Fruit fly (Drosophila melanogaster) whole organism, wandering third instar larva: ENCODE results near the gene CG10730.

Experiments used
- Abd-B ChIP-seq: fragments of >200 bp; optimal IDR thresholded peaks from 2 replicates; lab custom pipeline; 2017; ENCODE audit warnings: missing biosample characterization, missing genetic modification characterization
- CG32264 ChIP-seq: fragments of 200-800 bp; sonication (Bioruptor generic); optimal IDR thresholded peaks from 2 replicates; lab custom pipeline; 2016; ENCODE audit warnings: missing biosample characterization, missing genetic modification characterization
- CG9705 ChIP-seq: fragments of 200-800 bp; sonication (Bioruptor generic); optimal IDR thresholded peaks from 2 replicates; lab custom pipeline; 2018; ENCODE audit warnings: missing biosample characterization, mild to moderate bottlenecking, missing genetic modification characterization
- CrebA ChIP-seq: fragments of 200-800 bp; sonication (Bioruptor generic); optimal IDR thresholded peaks from 2 replicates; lab custom pipeline; 2016; ENCODE audit warnings: missing biosample characterization, mild to moderate bottlenecking, missing genetic modification characterization, borderline replicate concordance
- Dfd ChIP-seq: fragments of >200 bp; optimal IDR thresholded peaks from 2 replicates; lab custom pipeline; 2017; ENCODE audit warnings: missing biosample characterization, missing genetic modification characterization
- Dif ChIP-seq: fragments of 200-275, 200-300 bp; sonication (Bioruptor generic); optimal IDR thresholded peaks from 2 replicates; lab custom pipeline; 2018; ENCODE audit warnings: missing biosample characterization, missing genetic modification characterization; ENCODE audit not compliant: partially characterized antibody
- GATAd ChIP-seq: sonication (Bioruptor generic); optimal IDR thresholded peaks from 2 replicates; lab custom pipeline; 2016; ENCODE audit warnings: missing biosample characterization, missing genetic modification characterization
- HLH106 ChIP-seq: fragments of 200-800 bp; optimal IDR thresholded peaks from 3 replicates; lab custom pipeline; 2019; ENCODE audit warnings: missing biosample characterization, mild to moderate bottlenecking, missing genetic modification characterization, moderate library complexity
- Hnf4 ChIP-seq: fragments of 200-800 bp; sonication (Bioruptor generic); optimal IDR thresholded peaks from 2 replicates; lab custom pipeline; 2016; ENCODE audit warnings: missing biosample characterization, mild to moderate bottlenecking, missing genetic modification characterization
- Hr78 ChIP-seq: fragments of >200 bp; optimal IDR thresholded peaks from 2 replicates; lab custom pipeline; 2017; ENCODE audit warnings: missing biosample characterization, missing genetic modification characterization
- Jra ChIP-seq: sonication (Bioruptor generic); optimal IDR thresholded peaks from 2 replicates; lab custom pipeline; 2016; ENCODE audit warnings: missing biosample characterization, missing genetic modification characterization
- Mio ChIP-seq: sonication (Bioruptor generic); optimal IDR thresholded peaks from 2 replicates; lab custom pipeline; 2016; ENCODE audit warnings: missing biosample characterization, missing genetic modification characterization
- Myc ChIP-seq: fragments of >200 bp; optimal IDR thresholded peaks from 2 replicates; lab custom pipeline; 2017
- N ChIP-seq: fragments of >200 bp; optimal IDR thresholded peaks from 2 replicates; lab custom pipeline; 2018; ENCODE audit warnings: missing biosample characterization, missing external identifiers, missing genetic modification characterization
- OdsH ChIP-seq: fragments of 200-800 bp; sonication (Bioruptor generic); optimal IDR thresholded peaks from 2 replicates; lab custom pipeline; 2016; ENCODE audit warnings: missing biosample characterization, mild to moderate bottlenecking, missing genetic modification characterization
- Rel ChIP-seq, 2 experiments: fragments of 200-800 bp; sonication (Bioruptor generic) in 1 of 2; optimal IDR thresholded peaks; 2 replicates in 1 of 2; 3 replicates in 1 of 2; lab custom pipeline; 2016 to 2019; ENCODE audit warnings: mild to moderate bottlenecking in 2 of 2, missing biosample characterization in 2 of 2, missing genetic modification characterization in 2 of 2, moderate library complexity in 1 of 2
- Sp1 ChIP-seq: fragments of 200-800 bp; sonication (Bioruptor generic); optimal IDR thresholded peaks from 3 replicates; lab custom pipeline; 2019; ENCODE audit warnings: missing biosample characterization, mild to moderate bottlenecking, missing genetic modification characterization, moderate library complexity
- Vsx2 ChIP-seq: fragments of 200-300, 225-300 bp; sonication (Bioruptor generic); optimal IDR thresholded peaks from 2 replicates; lab custom pipeline; 2018; ENCODE audit warnings: missing biosample characterization, missing genetic modification characterization; ENCODE audit not compliant: partially characterized antibody
- br ChIP-seq: fragments of 200-800 bp; sonication (Bioruptor generic); optimal IDR thresholded peaks from 2 replicates; lab custom pipeline; 2016; ENCODE audit warnings: missing biosample characterization, missing genetic modification characterization
- brk ChIP-seq: fragments of 200-800 bp; sonication (Bioruptor generic); optimal IDR thresholded peaks from 2 replicates; lab custom pipeline; 2016; ENCODE audit warnings: missing biosample characterization, mild to moderate bottlenecking, missing genetic modification characterization
- dl ChIP-seq, 2 experiments: fragments of 175-275, 200-275 bp in 1 of 2; fragments of 200-275 bp in 1 of 2; sonication (Bioruptor generic); optimal IDR thresholded peaks; lab custom pipeline; 2018; ENCODE audit warnings: mild to moderate bottlenecking in 2 of 2, missing biosample characterization in 2 of 2, missing genetic modification characterization in 2 of 2, moderate library complexity in 2 of 2; ENCODE audit not compliant: partially characterized antibody in 2 of 2, insufficient read depth in 1 of 2
- dmrt93B ChIP-seq: fragments of 200-800 bp; sonication (Bioruptor generic); optimal IDR thresholded peaks from 2 replicates; lab custom pipeline; 2018; ENCODE audit warnings: missing biosample characterization, mild to moderate bottlenecking, missing genetic modification characterization
- dsf ChIP-seq: sonication (Bioruptor generic); optimal IDR thresholded peaks from 2 replicates; lab custom pipeline; 2016; ENCODE audit warnings: missing biosample characterization, missing genetic modification characterization, borderline replicate concordance
- ey ChIP-seq: fragments of 200-800 bp; sonication (Bioruptor generic); optimal IDR thresholded peaks from 2 replicates; lab custom pipeline; 2016; ENCODE audit warnings: missing biosample characterization, missing genetic modification characterization
- foxo ChIP-seq, 2 experiments: fragments of 200-800 bp; sonication (Bioruptor generic); optimal IDR thresholded peaks; 2 replicates in 1 of 2; 3 replicates in 1 of 2; lab custom pipeline; 2016 to 2017; ENCODE audit warnings: missing biosample characterization in 2 of 2, missing genetic modification characterization in 2 of 2
- fru ChIP-seq: fragments of 200-800 bp; sonication (Bioruptor generic); optimal IDR thresholded peaks from 3 replicates; lab custom pipeline; 2016; ENCODE audit warnings: missing biosample characterization, mild to moderate bottlenecking, missing genetic modification characterization
- h ChIP-seq: fragments of 200-800 bp; sonication (Bioruptor generic); optimal IDR thresholded peaks from 3 replicates; lab custom pipeline; 2016; ENCODE audit warnings: missing biosample characterization, mild to moderate bottlenecking, missing genetic modification characterization
- jim ChIP-seq: fragments of 175-275, 200-325 bp; sonication (Bioruptor generic); optimal IDR thresholded peaks from 2 replicates; lab custom pipeline; 2016; ENCODE audit warnings: missing biosample characterization, mild to moderate bottlenecking, missing genetic modification characterization
- lola ChIP-seq: fragments of >200 bp; optimal IDR thresholded peaks from 2 replicates; lab custom pipeline; 2017; ENCODE audit warnings: missing biosample characterization, missing genetic modification characterization
- pan ChIP-seq: fragments of >200 bp; optimal IDR thresholded peaks from 2 replicates; lab custom pipeline; 2017
- psq ChIP-seq: fragments of 200-800 bp; sonication (Bioruptor generic); optimal IDR thresholded peaks from 3 replicates; lab custom pipeline; 2017; ENCODE audit warnings: missing biosample characterization, mild to moderate bottlenecking, missing genetic modification characterization, moderate library complexity
- rgr ChIP-seq: fragments of 200-800 bp; sonication (Bioruptor generic); optimal IDR thresholded peaks from 3 replicates; lab custom pipeline; 2016; ENCODE audit warnings: missing biosample characterization, mild to moderate bottlenecking, missing genetic modification characterization
- sage ChIP-seq: fragments of 200-800 bp; sonication (Bioruptor generic); optimal IDR thresholded peaks from 2 replicates; lab custom pipeline; 2016; ENCODE audit warnings: missing biosample characterization, mild to moderate bottlenecking, missing genetic modification characterization
- sv ChIP-seq: fragments of 200-800 bp; sonication (Bioruptor generic); optimal IDR thresholded peaks from 3 replicates; lab custom pipeline; 2016; ENCODE audit warnings: missing biosample characterization, missing genetic modification characterization
- tai ChIP-seq: sonication (Bioruptor generic); optimal IDR thresholded peaks from 2 replicates; lab custom pipeline; 2016; ENCODE audit warnings: missing biosample characterization, missing genetic modification characterization
- usp ChIP-seq: fragments of >200 bp; optimal IDR thresholded peaks from 2 replicates; lab custom pipeline; 2017; ENCODE audit warnings: missing biosample characterization, missing genetic modification characterization
- woc ChIP-seq: sonication (Bioruptor generic); optimal IDR thresholded peaks from 2 replicates; lab custom pipeline; 2016; ENCODE audit warnings: missing biosample characterization, mild to moderate bottlenecking, missing genetic modification characterization

Gene CG10730

DNA sequence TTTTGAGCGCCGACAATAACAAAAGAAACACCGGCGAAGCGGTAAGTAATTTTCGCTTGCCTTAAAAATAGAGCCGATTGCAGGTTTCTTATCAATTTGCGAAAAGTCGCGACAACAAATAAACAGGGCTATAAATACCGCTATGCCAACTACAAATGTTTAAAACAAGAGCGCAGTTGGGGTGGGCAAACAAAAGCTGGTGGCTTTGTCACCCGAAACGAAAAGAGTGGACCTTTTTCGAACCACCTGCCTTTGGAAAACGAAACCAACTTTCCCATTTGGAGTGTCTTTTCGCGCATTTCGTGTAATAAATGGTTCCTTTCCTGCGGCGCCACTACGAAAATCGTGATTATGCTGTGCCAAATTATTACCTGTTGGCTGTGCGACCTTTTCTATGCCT is 26.2 kb upstream of the CG10730 start:
- no peak for TF ChIP-seq fru (GFP tag; lab: Kevin White, UChicago)
- TF ChIP-seq Dif, result peak; percentile 68

DNA sequence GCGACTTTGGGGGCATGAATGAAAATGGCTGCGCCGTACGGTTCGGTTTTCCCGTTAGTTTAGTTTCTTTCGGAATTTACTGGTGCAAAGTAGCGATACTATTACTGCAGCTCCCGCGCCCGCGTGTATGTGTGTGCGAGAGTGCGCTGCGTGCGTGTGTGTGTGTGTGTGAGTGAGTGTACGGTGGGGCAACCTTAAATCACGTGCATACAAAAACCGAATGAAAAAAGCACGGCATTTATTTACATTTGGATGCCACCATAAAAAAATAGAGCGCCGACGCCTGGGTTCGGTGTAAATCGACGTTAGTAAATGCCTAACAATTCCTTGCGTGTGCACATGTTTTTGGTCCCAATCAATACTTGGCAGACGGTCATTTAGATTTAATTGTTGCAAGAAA is 25.8 kb upstream of the CG10730 start:
- TF ChIP-seq Dfd (GFP tag; lab: Kevin White, UChicago) (peak; percentile 3), sv (GFP tag; lab: Kevin White, UChicago) (no peak), Abd-B (GFP tag; lab: Kevin White, UChicago) (no peak)

- TF ChIP-seq lola (GFP tag; lab: Kevin White, UChicago) (no peak), sv (GFP tag; lab: Kevin White, UChicago) (no peak), Hnf4 (peak; percentile 37), OdsH (GFP tag; lab: Kevin White, UChicago) (no peak), CG9705 (GFP tag; lab: Kevin White, UChicago) (no peak), br (GFP tag; lab: Kevin White, UChicago) (no peak), psq (GFP tag; lab: Kevin White, UChicago) (peak; percentile 6), Hr78 (no peak), CG32264 (GFP tag; lab: Kevin White, UChicago) (no peak), h (GFP tag; lab: Kevin White, UChicago) (peak; percentile 42), tai (GFP tag; lab: Kevin White, UChicago) (no peak), usp (GFP tag; lab: Kevin White, UChicago) (no peak), Dif (no peak), dl (GFP tag; optimal IDR thresholded peaks at IDR 0.05; lab: Kevin White, UChicago; ENCODE audit: insufficient read depth in 1 of 2, partially characterized antibody in 2 of 2) (no peak), N (no peak), Myc (lab: Kevin White, UChicago) (no peak), CrebA (GFP tag; lab: Kevin White, UChicago) (no peak), Dfd (GFP tag; lab: Kevin White, UChicago) (no peak), Abd-B (GFP tag; lab: Kevin White, UChicago) (no peak), GATAd (GFP tag; lab: Kevin White, UChicago) (no peak), pan (lab: Kevin White, UChicago) (no peak), woc (GFP tag; lab: Kevin White, UChicago) (peak; percentile 46), Mio (GFP tag; lab: Kevin White, UChicago) (no peak), jim (no peak), rgr (GFP tag; lab: Kevin White, UChicago) (peak; percentile 19), dmrt93B (GFP tag; lab: Kevin White, UChicago) (no peak), brk (GFP tag; lab: Kevin White, UChicago) (no peak), Rel (GFP tag; optimal IDR thresholded peaks at IDR 0.05; lab: Kevin White, UChicago) (no peak), Rel (tag; optimal IDR thresholded peaks at IDR 0.05; lab: Kevin White, UChicago) (peak; percentile 91), Vsx2 (no peak), sage (GFP tag; lab: Kevin White, UChicago) (no peak), ey (GFP tag; lab: Kevin White, UChicago) (no peak), Jra (no peak), HLH106 (tag; lab: Kevin White, UChicago) (peak; percentile 63), foxo (GFP tag; optimal IDR thresholded peaks at IDR 0.05; lab: Kevin White, UChicago) (peak in 1 of 2 experiments; percentile 52), dsf (GFP tag; lab: Kevin White, UChicago) (no peak), Sp1 (GFP tag; lab: Kevin White, UChicago) (peak; percentile 16), fru (GFP tag; lab: Kevin White, UChicago) (no peak)
These were observed 25.2 kb upstream of the CG10730 start, which contains the start of the genes mRpS18B and Kua for dm6 chr2L:20097105-20097631. Gene mRpS18B, minus strand, starts transcription at chr2L:20097253. Gene Kua, plus strand, starts transcription at chr2L:20097581.
